Fruit fly (Drosophila melanogaster): ENCODE data around the gene eff.

DNA sequence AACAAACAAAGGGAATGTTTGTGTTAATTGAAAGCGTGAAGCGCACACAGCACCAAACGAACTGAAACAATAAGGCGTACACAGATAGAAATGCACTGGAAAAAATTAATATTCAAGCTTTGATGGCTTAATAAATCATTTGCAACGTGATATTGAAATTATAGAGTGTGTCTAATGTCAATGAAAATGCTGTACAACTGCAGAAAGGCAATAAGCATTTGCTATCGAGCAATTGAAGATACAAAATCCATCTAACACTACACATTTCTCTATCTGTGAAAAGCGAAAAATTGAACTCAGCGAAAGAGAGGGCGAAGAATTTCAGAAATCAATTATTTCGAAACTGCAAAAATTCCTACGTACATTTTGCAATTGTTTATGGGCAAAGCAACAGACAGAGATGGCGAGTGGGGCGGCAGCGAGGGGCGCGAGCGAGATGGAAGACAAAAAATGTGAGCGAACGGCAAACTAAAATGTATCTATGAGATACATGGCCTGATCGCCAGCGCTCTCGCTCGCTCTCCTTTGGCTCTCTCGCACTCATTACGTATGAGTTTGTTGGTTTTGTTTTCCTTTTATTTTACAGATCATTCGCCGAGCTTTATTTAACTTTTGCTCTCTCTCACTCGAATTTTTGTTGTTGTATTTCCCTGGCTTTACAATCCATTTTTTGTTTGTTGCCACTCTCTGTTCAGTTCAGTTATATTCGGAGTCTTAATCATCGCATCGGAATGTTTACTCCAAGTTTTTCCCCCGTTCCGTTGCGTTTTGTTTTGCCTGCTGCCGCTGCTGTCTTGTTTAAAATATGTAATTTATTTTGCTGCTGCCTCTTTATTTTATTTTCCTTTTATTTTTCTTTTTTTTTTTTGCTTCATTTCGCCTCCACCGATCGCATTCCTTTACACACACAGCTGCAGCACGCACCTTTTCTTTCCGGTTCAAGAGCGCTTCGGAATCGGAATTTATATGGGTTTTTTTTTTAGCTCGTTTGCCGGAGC is 18.9 kb downstream of the eff start:
- TF ChIP-seq CTCF (optimal IDR thresholded peaks at IDR 0.05) = no peak
- TF ChIP-seq CG8478 (optimal IDR thresholded peaks at IDR 0.05) = no peak
